Fruit fly (Drosophila melanogaster) whole organism, prepupa: ENCODE data around the gene CG12523.

Source experiments
- Blimp-1 ChIP-seq: fragments of 200-800 bp; sonication (Bioruptor generic); optimal IDR thresholded peaks from 3 replicates; lab custom pipeline; 2017; ENCODE audit warnings: missing biosample characterization, missing genetic modification characterization, mild to moderate bottlenecking, moderate library complexity, missing genetic modification reagents
- CG10631 ChIP-seq: fragments of 200-800 bp; sonication (Bioruptor generic); optimal IDR thresholded peaks from 2 replicates; lab custom pipeline; 2016; ENCODE audit warnings: missing biosample characterization, missing genetic modification characterization
- CG10669 ChIP-seq: fragments of 200-800 bp; sonication (Bioruptor generic); optimal IDR thresholded peaks from 3 replicates; lab custom pipeline; 2018; ENCODE audit warnings: missing biosample characterization, mild to moderate bottlenecking, missing genetic modification characterization, moderate library complexity
- CG11294 ChIP-seq: fragments of 200-800 bp; sonication (Bioruptor generic); IDR thresholded peaks from 2 replicates; pipeline ENCODE4 v1.3.6; 2022; ENCODE audit warnings: missing biosample characterization, missing genetic modification characterization
- CG11762 ChIP-seq: fragments of 200-800 bp; sonication (Bioruptor generic); optimal IDR thresholded peaks from 3 replicates; lab custom pipeline; 2016; ENCODE audit warnings: missing biosample characterization, missing genetic modification characterization; ENCODE audit not compliant: insufficient read depth
- CG11902 ChIP-seq: fragments of 200-800 bp; sonication (Bioruptor generic); optimal IDR thresholded peaks from 3 replicates; lab custom pipeline; 2016; ENCODE audit warnings: missing biosample characterization, missing genetic modification characterization
- CG15336 ChIP-seq: fragments of 200-800 bp; sonication (Bioruptor generic); IDR thresholded peaks from 2 replicates; pipeline ENCODE4 v1.3.6; 2022; ENCODE audit warnings: missing biosample characterization, missing genetic modification characterization
- CG1621 ChIP-seq: fragments of 200-800 bp; sonication (Bioruptor generic); optimal IDR thresholded peaks from 3 replicates; lab custom pipeline; 2018; ENCODE audit warnings: missing biosample characterization, mild to moderate bottlenecking, missing genetic modification characterization
- CG16779 ChIP-seq: fragments of 200-800 bp; sonication (Bioruptor generic); optimal IDR thresholded peaks from 3 replicates; lab custom pipeline; 2017; ENCODE audit warnings: missing biosample characterization, mild to moderate bottlenecking, missing genetic modification characterization
- CG32006 ChIP-seq: fragments of 200-800 bp; sonication (Bioruptor generic); optimal IDR thresholded peaks from 3 replicates; lab custom pipeline; 2017; ENCODE audit warnings: missing biosample characterization, mild to moderate bottlenecking, missing genetic modification characterization
- CG34406 ChIP-seq: fragments of 200-800 bp; sonication (Bioruptor generic); optimal IDR thresholded peaks from 3 replicates; lab custom pipeline; 2016; ENCODE audit warnings: missing biosample characterization, missing genetic modification characterization
- CG3919 ChIP-seq: fragments of 200-800 bp; sonication (Bioruptor generic); optimal IDR thresholded peaks from 3 replicates; lab custom pipeline; 2016; ENCODE audit warnings: missing biosample characterization, missing genetic modification characterization
- CG4318 ChIP-seq: fragments of 200-800 bp; sonication (Bioruptor generic); optimal IDR thresholded peaks from 3 replicates; lab custom pipeline; 2017; ENCODE audit warnings: missing biosample characterization, mild to moderate bottlenecking, missing genetic modification characterization
- CG6163 ChIP-seq: fragments of 200-800 bp; sonication (Bioruptor generic); IDR thresholded peaks from 3 replicates; pipeline ENCODE4 v1.3.6; 2022; ENCODE audit warnings: missing biosample characterization, missing genetic modification characterization
- CG6276 ChIP-seq: fragments of 200-800 bp; sonication (Bioruptor generic); optimal IDR thresholded peaks from 2 replicates; lab custom pipeline; 2017; ENCODE audit warnings: missing biosample characterization, mild to moderate bottlenecking, missing genetic modification characterization
- CG6792 ChIP-seq: fragments of 200-800 bp; sonication (Bioruptor generic); optimal IDR thresholded peaks from 3 replicates; lab custom pipeline; 2016; ENCODE audit warnings: missing biosample characterization, missing genetic modification characterization
- CG6808 ChIP-seq: fragments of 200-800 bp; sonication (Bioruptor generic); optimal IDR thresholded peaks from 3 replicates; lab custom pipeline; 2017; ENCODE audit warnings: missing biosample characterization, missing genetic modification characterization, mild to moderate bottlenecking, moderate library complexity, missing genetic modification reagents
- CG6854 ChIP-seq: fragments of 200-800 bp; sonication (Bioruptor generic); optimal IDR thresholded peaks from 2 replicates; lab custom pipeline; 2017; ENCODE audit warnings: missing biosample characterization, mild to moderate bottlenecking, missing genetic modification characterization
- CG8119 ChIP-seq: fragments of 200-800 bp; sonication (Bioruptor generic); IDR thresholded peaks from 3 replicates; pipeline ENCODE4 v1.3.6; 2022; ENCODE audit warnings: missing biosample characterization, missing genetic modification characterization
- CG8319 ChIP-seq: fragments of 200-800 bp; sonication (Bioruptor generic); optimal IDR thresholded peaks from 3 replicates; lab custom pipeline; 2016; ENCODE audit warnings: missing biosample characterization, missing genetic modification characterization
- CG8632 ChIP-seq: fragments of 200-800 bp; sonication (Bioruptor generic); optimal IDR thresholded peaks from 3 replicates; lab custom pipeline; 2016; ENCODE audit warnings: missing biosample characterization, missing genetic modification characterization
- CG9139 ChIP-seq: fragments of 200-800 bp; sonication (Bioruptor generic); optimal IDR thresholded peaks from 3 replicates; lab custom pipeline; 2017; ENCODE audit warnings: missing biosample characterization, mild to moderate bottlenecking, missing genetic modification characterization
- Eip78C ChIP-seq: fragments of 200-800 bp; sonication (Bioruptor generic); peaks from one replicate; lab custom pipeline; 2016; ENCODE audit warnings: missing biosample characterization, missing genetic modification characterization
- Ets21C ChIP-seq: fragments of 200-800 bp; sonication (Bioruptor generic); optimal IDR thresholded peaks from 3 replicates; lab custom pipeline; 2016; ENCODE audit warnings: missing biosample characterization, missing genetic modification characterization
- Hr38 ChIP-seq: sonication (Bioruptor generic); optimal IDR thresholded peaks from 2 replicates; lab custom pipeline; 2016; ENCODE audit warnings: missing biosample characterization, missing genetic modification characterization
- Hr39 ChIP-seq: fragments of 200-800 bp; sonication (Bioruptor generic); optimal IDR thresholded peaks from 2 replicates; lab custom pipeline; 2016; ENCODE audit warnings: missing biosample characterization, missing genetic modification characterization
- Hr4 ChIP-seq: fragments of 200-800 bp; sonication (Bioruptor generic); optimal IDR thresholded peaks from 3 replicates; lab custom pipeline; 2016; ENCODE audit warnings: missing biosample characterization, missing genetic modification characterization
- Met ChIP-seq: fragments of 200-800 bp; sonication (Bioruptor generic); optimal IDR thresholded peaks from 3 replicates; lab custom pipeline; 2016; ENCODE audit warnings: missing biosample characterization, missing genetic modification characterization
- OdsH ChIP-seq: fragments of 200-800 bp; sonication (Bioruptor generic); optimal IDR thresholded peaks from 3 replicates; lab custom pipeline; 2016; ENCODE audit warnings: missing biosample characterization, missing genetic modification characterization
- Smox ChIP-seq: fragments of 200-800 bp; sonication (Bioruptor generic); optimal IDR thresholded peaks from 3 replicates; lab custom pipeline; 2016; ENCODE audit warnings: missing biosample characterization, missing genetic modification characterization
- Sox102F ChIP-seq: fragments of 200-800 bp; sonication (Bioruptor generic); optimal IDR thresholded peaks from 2 replicates; lab custom pipeline; 2016; ENCODE audit warnings: missing biosample characterization, mild to moderate bottlenecking, missing genetic modification characterization
- Sox15 ChIP-seq: fragments of 200-800 bp; sonication (Bioruptor generic); optimal IDR thresholded peaks from 3 replicates; lab custom pipeline; 2016; ENCODE audit warnings: missing biosample characterization, missing genetic modification characterization
- achi ChIP-seq: fragments of 200-800 bp; sonication (Bioruptor generic); optimal IDR thresholded peaks from 3 replicates; lab custom pipeline; 2016; ENCODE audit warnings: missing biosample characterization, missing genetic modification characterization
- acj6 ChIP-seq: fragments of 200-800 bp; sonication (Bioruptor generic); optimal IDR thresholded peaks from 3 replicates; lab custom pipeline; 2016; ENCODE audit warnings: missing biosample characterization, missing genetic modification characterization
- cyc ChIP-seq: fragments of 200-800 bp; sonication (Bioruptor generic); optimal IDR thresholded peaks from 3 replicates; lab custom pipeline; 2016; ENCODE audit warnings: missing biosample characterization, missing genetic modification characterization
- dac ChIP-seq: fragments of 200-800 bp; sonication (Bioruptor generic); optimal IDR thresholded peaks from 2 replicates; lab custom pipeline; 2017; ENCODE audit warnings: missing biosample characterization, mild to moderate bottlenecking, missing genetic modification characterization
- esn ChIP-seq: fragments of 200-800 bp; sonication (Bioruptor generic); optimal IDR thresholded peaks from 2 replicates; lab custom pipeline; 2016; ENCODE audit warnings: missing biosample characterization, mild to moderate bottlenecking, missing genetic modification characterization, moderate library complexity
- fd59A ChIP-seq: fragments of 200-800 bp; sonication (Bioruptor generic); optimal IDR thresholded peaks from 2 replicates; lab custom pipeline; 2017; ENCODE audit warnings: missing biosample characterization, mild to moderate bottlenecking, missing genetic modification characterization, missing genetic modification reagents
- fkh ChIP-seq: fragments of 200-800 bp; sonication (Bioruptor generic); optimal IDR thresholded peaks from 3 replicates; lab custom pipeline; 2017; ENCODE audit warnings: missing biosample characterization, mild to moderate bottlenecking, missing genetic modification characterization, moderate library complexity
- lz ChIP-seq: fragments of 200-800 bp; sonication (Bioruptor generic); optimal IDR thresholded peaks from 3 replicates; lab custom pipeline; 2016; ENCODE audit warnings: missing biosample characterization, missing genetic modification characterization
- pdm3 ChIP-seq: fragments of 200-800 bp; sonication (Bioruptor generic); optimal IDR thresholded peaks from 3 replicates; lab custom pipeline; 2016; ENCODE audit warnings: missing biosample characterization, missing genetic modification characterization
- salr ChIP-seq, 2 experiments: fragments of 200-800 bp; sonication (Bioruptor generic); optimal IDR thresholded peaks; 3 replicates each; lab custom pipeline; 2016 to 2018; ENCODE audit warnings: missing biosample characterization in 2 of 2, missing genetic modification characterization in 2 of 2, mild to moderate bottlenecking in 1 of 2
- spab ChIP-seq: fragments of 200-800 bp; sonication (Bioruptor generic); optimal IDR thresholded peaks from 2 replicates; lab custom pipeline; 2017; ENCODE audit warnings: missing biosample characterization, mild to moderate bottlenecking, missing genetic modification characterization, missing genetic modification reagents
- svp ChIP-seq: fragments of 200-800 bp; sonication (Bioruptor generic); peaks from one replicate; lab custom pipeline; 2016; ENCODE audit warnings: missing biosample characterization, missing genetic modification characterization
- topi ChIP-seq: fragments of 200-800 bp; sonication (Bioruptor generic); optimal IDR thresholded peaks from 3 replicates; lab custom pipeline; 2016; ENCODE audit warnings: missing biosample characterization, missing genetic modification characterization
- vri ChIP-seq: fragments of 200-800 bp; sonication (Bioruptor generic); optimal IDR thresholded peaks from 3 replicates; lab custom pipeline; 2016; ENCODE audit warnings: missing biosample characterization, mild to moderate bottlenecking, missing genetic modification characterization

CG12523 gene

DNA sequence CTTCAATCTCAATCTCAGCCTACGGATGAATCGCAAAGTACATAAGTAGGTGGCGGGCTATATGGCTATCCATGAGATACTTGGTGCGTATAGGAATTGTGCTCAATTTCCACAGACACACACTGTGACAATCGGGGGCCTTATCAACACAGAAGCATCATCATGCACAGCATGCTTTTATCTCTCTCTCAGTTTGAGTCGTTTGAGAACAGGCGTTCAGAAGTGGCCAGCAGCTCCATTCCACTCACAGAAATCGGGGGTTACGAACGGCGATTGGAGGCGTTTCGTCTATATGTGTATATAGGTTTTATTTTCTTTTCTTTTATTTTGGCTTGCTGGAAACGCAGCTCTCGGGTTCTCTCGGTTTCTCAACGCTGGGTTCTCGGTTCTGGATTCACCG is 25.3 kb upstream of the CG12523 start (continued):
- no peak for TF ChIP-seq lz (GFP tag; lab: Kevin White, UChicago)
- no peak for TF ChIP-seq Sox15 (GFP tag; lab: Kevin White, UChicago)
- no peak for TF ChIP-seq Hr38 (GFP tag; lab: Kevin White, UChicago)
- no peak for TF ChIP-seq CG4318 (GFP tag; lab: Kevin White, UChicago)
- TF ChIP-seq pdm3 = no peak
- no peak for TF ChIP-seq acj6 (GFP tag; lab: Kevin White, UChicago)
- no peak for TF ChIP-seq svp (GFP tag; lab: Kevin White, UChicago)
- no peak for TF ChIP-seq esn (GFP tag; lab: Kevin White, UChicago)
- no peak for TF ChIP-seq CG11762
- no peak for TF ChIP-seq CG16779
- TF ChIP-seq CG34406 = no peak
- no peak for TF ChIP-seq Hr4 (GFP tag; lab: Kevin White, UChicago)
- no peak for TF ChIP-seq vri (GFP tag; lab: Kevin White, UChicago)
- no peak for TF ChIP-seq CG3919 (GFP tag; lab: Kevin White, UChicago)
- no peak for TF ChIP-seq CG32006 (GFP tag; lab: Kevin White, UChicago)
- TF ChIP-seq CG9139 (GFP tag; lab: Kevin White, UChicago) = no peak
- TF ChIP-seq, all 60 proteins: peak for 7

DNA sequence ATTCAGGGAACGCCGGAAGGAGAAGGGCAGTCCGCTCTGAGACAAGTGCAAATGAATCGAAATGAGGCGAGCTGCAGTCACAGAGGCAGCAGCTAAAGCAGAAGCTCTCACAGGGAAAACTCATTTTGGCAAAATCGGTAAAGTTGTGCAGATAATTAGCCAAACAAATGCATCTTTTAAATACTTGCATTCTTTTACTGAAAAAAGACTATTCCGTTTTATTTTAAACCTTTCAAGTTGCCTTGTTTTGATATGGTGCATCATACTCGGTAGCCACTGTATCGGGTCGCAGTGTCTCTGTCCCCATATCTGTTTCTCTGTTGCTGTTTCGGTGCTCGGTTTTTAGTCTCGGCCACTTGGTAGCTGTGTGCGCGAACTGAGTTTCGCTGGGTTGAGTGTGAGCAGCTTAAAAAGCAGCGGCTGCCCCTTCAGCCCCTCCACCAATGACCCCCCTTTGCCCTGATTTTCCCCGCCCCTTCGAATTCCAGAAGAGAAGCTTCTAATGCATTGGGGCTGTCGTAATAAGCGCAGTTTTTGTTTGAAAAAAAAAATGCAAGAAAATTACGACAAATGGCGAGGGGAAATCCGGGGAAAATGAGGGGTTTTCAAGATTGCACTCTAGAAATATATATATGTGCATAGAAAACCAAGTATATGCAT is 24.5 kb upstream of the CG12523 start:
- TF ChIP-seq CG10669 (GFP tag; lab: Kevin White, UChicago) (peak; percentile 100), CG6163 (GFP tag; lab: Robert Waterston, UW) (peak; percentile 100), cyc (GFP tag; lab: Kevin White, UChicago) (peak; percentile 100), CG10631 (peak; percentile 100), spab (GFP tag; lab: Kevin White, UChicago) (peak; percentile 99), Eip78C (GFP tag; lab: Kevin White, UChicago) (peak; percentile 100), CG6792 (GFP tag; lab: Kevin White, UChicago) (peak; percentile 100), CG8319 (peak; percentile 99), Blimp-1 (peak; percentile 96), Hr38 (GFP tag; lab: Kevin White, UChicago) (peak; percentile 89), CG11294 (peak; percentile 98), CG1621 (tag; lab: Kevin White, UChicago) (peak; percentile 99), salr (GFP tag; optimal IDR thresholded peaks at IDR 0.05; lab: Kevin White, UChicago) (peak; percentile 99), CG32006 (GFP tag; lab: Kevin White, UChicago) (peak; percentile 99), Hr39 (peak; percentile 100), CG8632 (GFP tag; lab: Kevin White, UChicago) (peak; percentile 99), CG4318 (GFP tag; lab: Kevin White, UChicago) (peak; percentile 98), topi (GFP tag; lab: Kevin White, UChicago) (peak; percentile 100), OdsH (GFP tag; lab: Kevin White, UChicago) (peak; percentile 100), pdm3 (peak; percentile 100), Sox15 (GFP tag; lab: Kevin White, UChicago) (peak; percentile 100), Ets21C (peak; percentile 99), achi (peak; percentile 99), CG11762 (peak; percentile 100), CG6808 (GFP tag; lab: Kevin White, UChicago) (peak; percentile 98), Smox (GFP tag; lab: Kevin White, UChicago) (peak; percentile 99), CG6276 (GFP tag; lab: Kevin White, UChicago) (peak; percentile 97), fkh (GFP tag; lab: Kevin White, UChicago) (no peak), CG34406 (peak; percentile 99), fd59A (GFP tag; lab: Kevin White, UChicago) (peak; percentile 100), CG9139 (GFP tag; lab: Kevin White, UChicago) (peak; percentile 99), Sox102F (GFP tag; lab: Kevin White, UChicago) (peak; percentile 99), Met (GFP tag; lab: Kevin White, UChicago) (peak; percentile 100), Hr4 (GFP tag; lab: Kevin White, UChicago) (peak; percentile 99), esn (GFP tag; lab: Kevin White, UChicago) (peak; percentile 100), CG6854 (GFP tag; lab: Kevin White, UChicago) (peak; percentile 99), CG15336 (GFP tag; lab: Robert Waterston, UW) (peak; percentile 99), lz (GFP tag; lab: Kevin White, UChicago) (peak; percentile 100), CG8119 (GFP tag; lab: Robert Waterston, UW) (peak; percentile 99), acj6 (GFP tag; lab: Kevin White, UChicago) (peak; percentile 100), CG3919 (GFP tag; lab: Kevin White, UChicago) (peak; percentile 100), dac (GFP tag; lab: Kevin White, UChicago) (peak; percentile 96), vri (GFP tag; lab: Kevin White, UChicago) (peak; percentile 99), CG11902 (GFP tag; lab: Kevin White, UChicago) (peak; percentile 100)
